Fruit fly (Drosophila melanogaster) Kc167 (cell line): ENCODE results near the gene CG3513.

Experiments
- Myc ChIP-seq: fragments of >200 bp; optimal IDR thresholded peaks from 2 replicates; lab custom pipeline; 2017; ENCODE audit warnings: missing external identifiers
- Sin3A ChIP-seq: fragments of >200 bp; optimal IDR thresholded peaks from 2 replicates; lab custom pipeline; 2018; ENCODE audit warnings: missing external identifiers
- h ChIP-seq: fragments of >200 bp; optimal IDR thresholded peaks from 3 replicates; lab custom pipeline; 2018; ENCODE audit warnings: missing external identifiers
- insv ChIP-seq: fragments of >200 bp; optimal IDR thresholded peaks from 3 replicates; lab custom pipeline; 2018; ENCODE audit warnings: missing external identifiers
- psq ChIP-seq: fragments of >200 bp; optimal IDR thresholded peaks from 2 replicates; lab custom pipeline; 2017; ENCODE audit warnings: missing external identifiers
- ttk ChIP-seq: sonication (Bioruptor generic); optimal IDR thresholded peaks from 2 replicates; lab custom pipeline; 2017; ENCODE audit warnings: missing external identifiers

The CG3513 gene

DNA sequence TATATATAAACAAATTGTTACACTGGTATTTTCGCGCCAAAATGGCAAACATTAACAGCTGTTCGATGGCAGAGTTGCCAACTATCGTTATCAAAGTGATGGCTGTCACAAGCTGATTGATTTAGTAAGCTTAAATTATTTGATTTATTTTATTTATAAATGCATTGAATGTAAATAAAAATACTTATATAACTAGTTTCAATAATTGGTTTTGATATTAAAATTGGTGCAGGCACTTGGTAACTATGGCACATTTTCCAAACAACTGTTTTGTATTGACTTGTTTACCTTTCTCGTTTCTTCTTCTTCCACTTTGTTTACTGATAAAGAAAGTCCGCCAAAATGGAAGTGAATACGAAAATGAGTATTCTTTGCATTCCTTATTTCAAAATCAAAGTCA, 18.7 kb upstream of the CG3513 start, which contains the start of gene cutlet:
Gene cutlet (minus strand): TSS at position 84 of the 400 bp plus-strand sequence.
- no peak for TF ChIP-seq Myc (lab: Kevin White, UChicago)
- no peak for TF ChIP-seq psq (lab: Kevin White, UChicago)
- TF ChIP-seq insv (lab: Kevin White, UChicago) = no peak
- no peak for TF ChIP-seq Sin3A (lab: Kevin White, UChicago)
- no peak for TF ChIP-seq h (lab: Kevin White, UChicago)
- TF ChIP-seq ttk = no peak

DNA sequence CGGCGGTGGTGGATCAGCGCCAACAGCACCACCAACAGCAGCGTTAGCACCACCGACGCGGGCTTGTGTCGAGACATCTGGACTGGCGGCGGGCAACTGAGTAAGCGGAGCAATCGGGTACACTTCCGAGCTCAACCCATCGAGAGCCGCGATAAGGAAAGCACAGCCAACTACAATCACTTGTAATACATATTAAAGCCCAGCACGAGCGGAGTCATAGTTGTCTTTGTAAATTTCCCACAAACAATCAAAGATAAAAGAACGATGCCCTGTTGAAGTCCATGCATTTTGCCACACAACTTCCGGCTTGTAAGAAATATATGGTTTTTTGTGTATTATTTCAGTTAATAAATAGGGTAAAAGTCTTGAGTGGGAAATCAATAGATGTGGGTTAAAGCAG, 14.0 kb upstream of the CG3513 start, which contains the start of gene CG31777:
Gene CG31777 (minus strand): TSS at position 101 of the 400 bp plus-strand sequence.
- no peak for TF ChIP-seq psq (lab: Kevin White, UChicago)
- TF ChIP-seq ttk = no peak
- no peak for TF ChIP-seq Sin3A (lab: Kevin White, UChicago)
- no peak for TF ChIP-seq insv (lab: Kevin White, UChicago)
- TF ChIP-seq h (lab: Kevin White, UChicago) = no peak

DNA sequence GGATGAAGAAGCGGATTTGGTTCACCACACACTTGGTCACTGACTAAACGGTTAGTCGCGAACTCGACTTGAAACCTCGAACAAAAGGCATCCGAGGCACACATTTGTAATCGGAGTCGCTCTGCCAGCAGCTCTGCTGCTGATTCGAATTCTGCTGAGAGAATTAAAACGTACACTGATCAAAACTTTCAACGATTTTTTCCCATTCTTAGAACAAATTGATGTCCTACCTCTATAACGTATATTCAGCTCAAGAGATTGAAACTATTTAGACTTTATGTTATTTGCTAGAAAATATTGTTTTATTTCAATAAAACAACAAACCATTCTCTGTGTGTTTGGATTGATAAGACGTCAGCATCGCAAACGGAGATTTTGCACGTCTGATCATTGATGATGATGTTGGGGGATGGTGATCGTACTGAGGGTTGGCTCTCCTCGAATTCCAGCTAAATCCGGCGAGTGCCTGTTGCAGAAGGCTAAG, 12.5 kb upstream of the CG3513 start, which contains the start of gene CG31778:
Gene CG31778 (minus strand): TSS at position 51 of the 484 bp plus-strand sequence.
- TF ChIP-seq h (lab: Kevin White, UChicago) (no peak), Myc (lab: Kevin White, UChicago) (no peak), insv (lab: Kevin White, UChicago) (no peak), ttk (no peak), Sin3A (lab: Kevin White, UChicago) (no peak), psq (lab: Kevin White, UChicago) (no peak)

DNA sequence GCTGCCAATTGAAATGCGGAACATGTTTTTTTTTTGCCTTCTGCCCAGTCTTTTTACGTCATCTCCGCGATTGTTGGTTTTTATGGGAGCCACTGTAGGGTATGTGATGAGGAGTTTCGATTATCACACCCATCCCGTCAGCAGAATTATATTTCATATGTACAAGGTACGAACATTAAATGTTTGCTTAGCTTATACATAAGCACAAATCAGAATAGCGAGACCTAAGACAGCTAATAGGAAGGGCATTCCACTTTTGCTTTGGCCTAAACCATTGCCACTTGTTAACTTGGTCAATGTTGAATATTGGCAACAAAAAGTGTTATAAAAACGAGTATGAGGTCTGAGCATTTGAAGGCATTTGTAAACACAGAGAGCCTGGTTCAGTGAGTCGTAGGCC, 10.3 kb upstream of the CG3513 start, which contains the start of gene CG2816:
Gene CG2816 (plus strand): TSS at position 400 of the 400 bp plus-strand sequence.
- TF ChIP-seq Myc (lab: Kevin White, UChicago) (no peak), h (lab: Kevin White, UChicago) (no peak), insv (lab: Kevin White, UChicago) (no peak), psq (lab: Kevin White, UChicago) (no peak), Sin3A (lab: Kevin White, UChicago) (no peak), ttk (no peak)

DNA sequence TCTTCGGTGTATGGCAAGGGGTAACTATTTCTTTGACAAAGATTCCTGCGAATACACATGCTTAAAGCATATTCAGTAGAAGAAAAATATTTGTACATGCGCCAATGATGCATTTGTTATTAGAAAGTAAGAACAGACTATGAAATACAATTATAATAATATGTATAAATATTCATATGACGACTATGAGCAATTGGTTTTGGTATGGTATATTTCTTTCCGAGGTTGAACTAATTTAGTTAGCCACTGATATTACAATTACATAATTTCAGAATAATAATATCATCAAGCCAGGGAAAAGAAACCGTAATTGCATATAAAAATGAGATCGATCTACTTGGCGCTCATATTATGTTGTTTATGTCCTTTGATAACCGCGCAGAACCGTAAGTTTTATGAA, 8.5 kb upstream of the CG3513 start, which contains the start of gene CG43145:
Gene CG43145 (plus strand): TSS at position 301 of the 400 bp plus-strand sequence.
- TF ChIP-seq Sin3A (lab: Kevin White, UChicago) (no peak), insv (lab: Kevin White, UChicago) (no peak), psq (lab: Kevin White, UChicago) (no peak), Myc (lab: Kevin White, UChicago) (no peak), h (lab: Kevin White, UChicago) (no peak)

DNA sequence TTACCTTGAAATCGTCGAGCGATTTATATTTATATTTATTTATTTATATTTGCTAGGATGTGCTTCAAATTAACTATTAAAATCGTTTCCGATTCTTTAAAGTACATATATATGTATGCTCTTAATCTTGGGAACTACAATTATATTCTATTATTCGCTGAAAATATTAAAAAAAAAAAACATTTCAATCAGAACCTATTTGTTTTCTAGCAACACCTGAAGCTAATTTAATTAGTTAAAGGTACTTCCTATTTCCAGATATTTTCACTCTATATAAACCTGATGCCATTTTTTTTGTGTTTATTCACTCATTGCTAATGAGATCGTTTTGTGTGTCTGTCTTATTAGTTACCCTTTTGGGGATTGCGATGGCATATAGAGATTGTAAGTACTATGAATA, 8.0 kb upstream of the CG3513 start, which contains the start of gene CG42467:
Gene CG42467 (plus strand): TSS at position 301 of the 400 bp plus-strand sequence.
- TF ChIP-seq Myc (lab: Kevin White, UChicago) (no peak), psq (lab: Kevin White, UChicago) (no peak), ttk (no peak), h (lab: Kevin White, UChicago) (no peak), Sin3A (lab: Kevin White, UChicago) (no peak), insv (lab: Kevin White, UChicago) (no peak)

DNA sequence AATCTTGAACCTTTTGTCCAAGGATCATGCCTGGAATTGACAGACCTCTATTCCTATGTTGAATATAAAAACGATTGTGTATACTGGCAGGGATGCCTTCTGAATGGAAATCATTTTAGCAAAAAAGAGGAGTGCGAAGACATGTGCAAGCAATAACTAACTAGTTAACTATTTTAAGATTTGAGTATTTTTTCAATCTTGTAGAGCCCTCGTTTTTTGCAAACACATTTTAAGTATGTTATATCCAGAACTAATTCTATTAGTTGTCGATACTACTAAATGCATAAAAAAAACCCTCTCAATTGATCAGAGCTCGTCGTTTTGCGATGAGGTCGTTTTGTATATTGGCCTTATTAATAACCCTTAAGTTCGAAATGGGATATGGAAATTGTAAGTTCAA, 7.4 kb upstream of the CG3513 start, which contains the start of gene Sfp24C1:
Gene Sfp24C1 (plus strand): TSS at position 301 of the 400 bp plus-strand sequence.
- TF ChIP-seq Myc (lab: Kevin White, UChicago) (no peak), psq (lab: Kevin White, UChicago) (no peak)

DNA sequence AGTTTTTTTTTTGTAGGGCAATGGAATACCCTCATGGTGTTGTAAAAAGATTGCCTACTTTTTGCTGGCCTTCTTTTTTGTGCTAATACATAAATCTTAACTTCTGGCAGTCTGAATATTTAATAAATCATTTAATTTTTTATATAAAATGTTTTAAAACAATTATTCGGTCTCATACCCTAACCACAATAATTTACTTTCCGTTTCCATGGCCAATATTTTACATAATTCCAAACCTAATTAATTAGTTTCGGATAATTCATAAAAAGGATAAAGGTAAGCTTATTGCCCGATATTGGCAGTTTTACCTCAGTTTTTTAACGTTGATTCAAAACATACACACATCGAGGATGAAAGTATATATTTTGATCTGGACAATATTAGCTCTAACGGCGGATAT, 6.9 kb upstream of the CG3513 start, which contains the start of gene CG42465:
Gene CG42465 (plus strand): TSS at position 301 of the 400 bp plus-strand sequence.
- TF ChIP-seq ttk (no peak), psq (lab: Kevin White, UChicago) (no peak), h (lab: Kevin White, UChicago) (no peak), Myc (lab: Kevin White, UChicago) (no peak), Sin3A (lab: Kevin White, UChicago) (no peak), insv (lab: Kevin White, UChicago) (no peak)

DNA sequence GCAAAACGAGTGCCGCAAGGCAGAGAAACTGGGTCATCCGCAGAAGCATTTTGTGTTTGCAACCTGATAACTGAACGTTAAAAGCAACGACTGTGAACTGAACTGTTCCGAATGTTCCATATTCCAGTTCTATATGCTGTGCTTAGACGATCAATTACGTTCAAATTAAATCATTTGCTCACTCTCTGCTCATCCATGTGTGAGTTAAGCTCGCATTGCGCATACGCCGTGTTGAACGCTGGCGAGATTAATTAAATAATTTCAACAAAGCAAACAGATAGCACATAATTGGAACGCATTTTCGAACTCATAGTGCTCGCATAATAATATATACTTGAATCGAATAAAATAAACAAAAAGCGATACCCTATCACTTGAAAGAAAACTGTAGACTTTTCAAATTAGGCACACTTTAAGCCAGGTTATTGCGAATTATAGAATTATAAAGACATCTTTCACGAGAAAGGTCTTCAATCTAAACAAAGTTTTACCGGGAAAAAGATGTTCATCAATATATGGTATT, 6.1 kb upstream of the CG3513 start, which contains the start of the genes CG10031 and CG42464:
Gene CG10031 (minus strand): TSS at position 101 of the 523 bp plus-strand sequence.
Gene CG42464 (plus strand): TSS at position 473 of the 523 bp plus-strand sequence.
- TF ChIP-seq psq (lab: Kevin White, UChicago) = no peak
- no peak for TF ChIP-seq h (lab: Kevin White, UChicago)
- TF ChIP-seq Sin3A (lab: Kevin White, UChicago) = no peak
- no peak for TF ChIP-seq ttk
- TF ChIP-seq insv (lab: Kevin White, UChicago) = no peak
- TF ChIP-seq Myc (lab: Kevin White, UChicago) = no peak

DNA sequence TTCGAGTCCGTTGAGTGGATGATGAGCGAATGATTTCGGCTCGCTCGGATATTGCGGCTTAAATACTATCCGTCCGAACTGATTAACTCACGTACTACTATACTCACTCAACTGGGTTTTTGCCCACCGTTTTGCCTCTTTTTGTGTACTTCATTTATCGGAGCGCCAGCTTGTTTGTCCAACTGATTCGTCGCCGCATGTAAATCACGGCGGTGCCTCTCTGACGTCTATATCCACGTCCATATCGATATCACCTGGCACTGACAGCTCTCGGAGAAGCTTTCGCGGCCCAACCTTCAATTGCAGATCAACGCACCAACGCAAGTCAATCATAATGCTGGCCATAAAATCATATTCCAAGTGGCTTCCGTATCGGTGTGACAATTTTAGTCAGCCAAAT, 4.8 kb upstream of the CG3513 start, which contains the start of gene CG3604:
Gene CG3604 (minus strand): TSS at position 101 of the 400 bp plus-strand sequence.
- TF ChIP-seq insv (lab: Kevin White, UChicago) = no peak
- TF ChIP-seq Sin3A (lab: Kevin White, UChicago) = no peak
- no peak for TF ChIP-seq psq (lab: Kevin White, UChicago)
- no peak for TF ChIP-seq ttk
- no peak for TF ChIP-seq Myc (lab: Kevin White, UChicago)
- TF ChIP-seq h (lab: Kevin White, UChicago) = no peak

DNA sequence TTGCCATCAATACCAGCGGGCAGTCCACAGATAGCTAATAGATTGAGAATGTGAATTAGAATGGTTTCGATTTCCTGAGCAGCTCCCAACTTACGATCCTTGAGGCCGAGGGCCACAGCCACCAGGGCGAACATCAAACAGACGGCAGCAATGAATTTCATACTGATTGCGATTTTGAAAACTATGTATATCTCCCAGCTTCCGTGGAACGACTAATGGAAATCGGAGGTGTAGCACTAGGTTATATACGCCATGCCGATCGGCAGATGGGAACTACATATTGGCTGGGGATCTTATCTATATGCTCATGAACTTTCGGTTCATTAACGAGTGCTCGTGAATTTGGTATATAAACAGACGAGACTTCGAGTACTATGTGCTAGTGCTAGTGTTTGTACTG, 3.5 kb upstream of the CG3513 start, which contains the start of gene IM33:
Gene IM33 (minus strand): TSS at position 221 of the 400 bp plus-strand sequence.
- TF ChIP-seq Sin3A (lab: Kevin White, UChicago) (no peak), h (lab: Kevin White, UChicago) (no peak), psq (lab: Kevin White, UChicago) (no peak), Myc (lab: Kevin White, UChicago) (no peak), ttk (no peak), insv (lab: Kevin White, UChicago) (no peak)
